Worm (Caenorhabditis elegans): ENCODE measurements around the gene Y67D8B.1.

- TF ChIP-seq klf-2 (GFP tag; conservative IDR thresholded peaks at IDR 0.05), result no peak
- no peak for TF ChIP-seq ztf-23 (GFP tag; IDR thresholded peaks at IDR 0.05)
- TF ChIP-seq flt-1 (GFP tag; IDR thresholded peaks at IDR 0.05), result no peak
Measured at ce11 chrIV:3131871-3132586, 40.4 kb downstream of the Y67D8B.1 start.
